Fruit fly (Drosophila melanogaster): ENCODE results near the gene CG32633.

DNA sequence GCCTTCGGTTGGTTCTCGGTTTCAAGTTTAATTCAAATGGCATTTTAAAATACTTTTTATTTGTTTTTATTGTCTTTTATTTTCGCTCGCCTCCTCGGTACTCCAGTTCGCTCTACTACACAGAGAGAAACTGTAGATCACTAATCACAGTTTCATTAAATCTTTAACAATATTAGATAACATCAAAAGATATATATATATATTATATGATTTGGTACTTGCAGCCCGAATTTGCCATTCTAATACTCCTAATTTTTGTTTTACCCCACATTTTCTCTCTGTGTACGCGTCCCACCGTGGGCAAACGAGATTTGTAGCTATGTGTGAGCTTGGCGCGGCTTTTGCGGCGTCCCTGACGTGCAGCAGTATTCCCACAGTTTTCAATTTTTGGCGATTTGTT is 31.8 kb upstream of the CG32633 start:
- TF ChIP-seq usp (GFP tag; optimal IDR thresholded peaks at IDR 0.05) = no peak
- TF ChIP-seq pan (optimal IDR thresholded peaks at IDR 0.05) = no peak
- no peak for TF ChIP-seq EcR (GFP tag; optimal IDR thresholded peaks at IDR 0.05)
- TF ChIP-seq CG8478 (optimal IDR thresholded peaks at IDR 0.05) = no peak
- TF ChIP-seq psq (optimal IDR thresholded peaks at IDR 0.05) = no peak
- TF ChIP-seq Dll (optimal IDR thresholded peaks at IDR 0.05) = no peak
